Fruit fly (Drosophila melanogaster) whole organism, pupa: Measurements from ENCODE around the gene CG17195.

Experiments
- CG10348 ChIP-seq: fragments of 200-800 bp; sonication (Bioruptor generic); IDR thresholded peaks from 2 replicates; pipeline ENCODE4 v1.3.6; 2022; ENCODE audit warnings: missing biosample characterization, missing genetic modification characterization
- CG12605 ChIP-seq: fragments of 200-800 bp; sonication (Bioruptor generic); IDR thresholded peaks from 2 replicates; pipeline ENCODE4 v1.3.6; 2022; ENCODE audit warnings: missing biosample characterization, missing genetic modification characterization
- CG13204 ChIP-seq: fragments of 200-800 bp; sonication (Bioruptor generic); optimal IDR thresholded peaks from 2 replicates; lab custom pipeline; 2018; ENCODE audit warnings: missing biosample characterization, mild to moderate bottlenecking, missing genetic modification characterization, moderate library complexity
- CG14655 ChIP-seq: fragments of 200-800 bp; sonication (Bioruptor generic); optimal IDR thresholded peaks from 3 replicates; lab custom pipeline; 2017; ENCODE audit warnings: mild to moderate bottlenecking, missing biosample characterization, missing genetic modification reagents, missing genetic modification characterization
- CG15710 ChIP-seq: fragments of 200-800 bp; sonication (Bioruptor generic); optimal IDR thresholded peaks from 2 replicates; lab custom pipeline; 2018; ENCODE audit warnings: missing biosample characterization, mild to moderate bottlenecking, missing genetic modification characterization, moderate library complexity
- CG4496 ChIP-seq: fragments of 200-800 bp; sonication (Bioruptor generic); IDR thresholded peaks from 3 replicates; pipeline ENCODE4 v1.3.6; 2022; ENCODE audit warnings: missing biosample characterization, missing genetic modification characterization
- CG9948 ChIP-seq: fragments of 200-800 bp; sonication (Bioruptor generic); optimal IDR thresholded peaks from 2 replicates; lab custom pipeline; 2018; ENCODE audit warnings: missing biosample characterization, mild to moderate bottlenecking, missing genetic modification characterization, moderate library complexity
- EcR ChIP-seq: fragments of 200-800 bp; sonication (Bioruptor generic); optimal IDR thresholded peaks from 3 replicates; lab custom pipeline; 2019; ENCODE audit warnings: missing biosample characterization, missing genetic modification characterization, mild to moderate bottlenecking, moderate library complexity, missing genetic modification reagents
- Pif1A ChIP-seq: fragments of 200-800 bp; sonication (Bioruptor generic); optimal IDR thresholded peaks from 3 replicates; lab custom pipeline; 2016; ENCODE audit warnings: missing biosample characterization, missing genetic modification characterization
- fd96Ca ChIP-seq: fragments of 200-800 bp; sonication (Bioruptor generic); IDR thresholded peaks from 3 replicates; pipeline ENCODE4 v1.3.6; 2022; ENCODE audit warnings: missing biosample characterization, missing genetic modification characterization
- gl ChIP-seq: fragments of 200-800 bp; sonication (Bioruptor generic); optimal IDR thresholded peaks from 2 replicates; lab custom pipeline; 2018; ENCODE audit warnings: missing biosample characterization, mild to moderate bottlenecking, missing genetic modification characterization

DNA sequence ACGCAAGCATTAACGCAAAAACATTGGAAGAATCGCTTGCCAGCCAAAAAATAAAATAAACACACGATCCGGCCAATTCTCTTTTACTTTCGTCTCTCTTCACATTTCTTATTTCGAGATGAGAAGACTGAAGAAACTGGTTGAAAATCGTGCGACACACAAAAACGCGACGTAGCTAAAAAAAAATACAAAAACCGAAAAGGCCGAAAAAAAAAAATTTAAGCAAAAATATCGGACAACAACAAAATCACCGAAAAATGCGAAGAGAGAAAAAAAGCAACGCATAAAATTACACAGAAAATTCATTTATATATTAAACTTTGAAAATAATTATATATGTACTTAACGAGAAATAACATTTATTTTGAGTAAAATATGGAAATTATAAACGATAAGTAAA lies 17.6 kb downstream of the CG17195 start:
- TF ChIP-seq CG4496 (peak; percentile 15; the same call in 1 of the 3 replicates), EcR (GFP tag; lab: Kevin White, UChicago) (no peak), CG14655 (GFP tag; lab: Kevin White, UChicago) (no peak), CG12605 (GFP tag; lab: Robert Waterston, UW) (no peak), CG10348 (GFP tag; lab: Robert Waterston, UW) (no peak), CG13204 (no peak), CG9948 (no peak), gl (tag; lab: Kevin White, UChicago) (no peak), Pif1A (GFP tag; lab: Kevin White, UChicago) (peak; percentile 21), fd96Ca (GFP tag; lab: Robert Waterston, UW) (no peak), CG15710 (tag; lab: Kevin White, UChicago) (no peak)
